Fruit fly (Drosophila melanogaster) Kc167 (cell line): ENCODE measurements around the gene CG32797.

Experiments
- Myc ChIP-seq: fragments of >200 bp; optimal IDR thresholded peaks from 2 replicates; lab custom pipeline; 2017; ENCODE audit warnings: missing external identifiers
- Sin3A ChIP-seq: fragments of >200 bp; optimal IDR thresholded peaks from 2 replicates; lab custom pipeline; 2018; ENCODE audit warnings: missing external identifiers
- h ChIP-seq: fragments of >200 bp; optimal IDR thresholded peaks from 3 replicates; lab custom pipeline; 2018; ENCODE audit warnings: missing external identifiers
- insv ChIP-seq: fragments of >200 bp; optimal IDR thresholded peaks from 3 replicates; lab custom pipeline; 2018; ENCODE audit warnings: missing external identifiers
- psq ChIP-seq: fragments of >200 bp; optimal IDR thresholded peaks from 2 replicates; lab custom pipeline; 2017; ENCODE audit warnings: missing external identifiers
- ttk ChIP-seq: sonication (Bioruptor generic); optimal IDR thresholded peaks from 2 replicates; lab custom pipeline; 2017; ENCODE audit warnings: missing external identifiers

The CG32797 gene

dm6 chrX:2455337-2456246 is 29.9 kb upstream of the CG32797 start:
- TF ChIP-seq h (lab: Kevin White, UChicago), result no peak

DNA sequence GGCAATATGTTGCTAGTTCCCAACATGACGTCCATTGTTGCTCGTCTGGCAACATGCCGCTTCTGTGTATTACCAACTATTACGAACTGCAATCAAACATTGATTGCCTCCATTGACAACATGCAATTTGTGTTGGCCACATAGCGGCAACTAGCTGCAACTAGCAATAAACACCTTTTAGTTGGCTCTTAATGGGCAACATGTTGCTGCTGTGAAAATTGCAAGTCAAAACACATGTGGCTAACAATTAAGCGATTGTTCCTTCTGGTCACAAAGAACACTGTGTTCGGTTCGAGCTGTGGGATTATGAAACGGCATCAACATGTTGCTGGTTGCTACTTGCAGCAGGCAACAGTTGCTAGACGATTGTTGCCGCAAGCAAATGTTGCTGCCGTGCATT is 28.1 kb upstream of the CG32797 start:
- TF ChIP-seq insv (lab: Kevin White, UChicago) (no peak), h (lab: Kevin White, UChicago) (no peak), Myc (lab: Kevin White, UChicago) (no peak), psq (lab: Kevin White, UChicago) (no peak), ttk (lab: Kevin White, UChicago) (no peak), Sin3A (no peak)

DNA sequence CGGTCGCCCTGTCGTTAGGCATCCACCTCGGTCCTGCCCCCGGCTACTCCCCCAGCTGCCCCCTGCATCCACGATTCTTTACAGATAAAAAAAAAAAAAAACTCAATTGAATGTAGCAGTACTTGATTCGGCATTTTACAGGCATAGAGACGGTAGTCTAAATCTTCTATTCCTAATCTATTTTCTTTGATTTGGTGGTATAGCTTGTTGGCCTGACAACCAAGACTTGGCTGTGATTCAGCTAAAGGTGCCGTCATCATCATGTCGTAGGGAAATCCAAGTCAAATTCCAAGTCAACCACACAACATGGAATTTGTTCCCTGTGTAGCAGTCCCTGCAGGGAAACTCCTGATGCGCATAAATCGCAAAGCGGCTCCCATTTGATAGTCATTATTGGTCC is 27.1 kb upstream of the CG32797 start:
- TF ChIP-seq h (lab: Kevin White, UChicago) (no peak), psq (lab: Kevin White, UChicago) (no peak), ttk (lab: Kevin White, UChicago) (no peak), Myc (lab: Kevin White, UChicago) (no peak), Sin3A (no peak), insv (lab: Kevin White, UChicago) (no peak)

dm6 chrX:2447750-2448299 is 22.2 kb upstream of the CG32797 start, which contains the start of gene z:
Gene z (plus strand): TSS chrX:2447769.
- TF ChIP-seq Myc (lab: Kevin White, UChicago), result no peak
- TF ChIP-seq Sin3A, result no peak

DNA sequence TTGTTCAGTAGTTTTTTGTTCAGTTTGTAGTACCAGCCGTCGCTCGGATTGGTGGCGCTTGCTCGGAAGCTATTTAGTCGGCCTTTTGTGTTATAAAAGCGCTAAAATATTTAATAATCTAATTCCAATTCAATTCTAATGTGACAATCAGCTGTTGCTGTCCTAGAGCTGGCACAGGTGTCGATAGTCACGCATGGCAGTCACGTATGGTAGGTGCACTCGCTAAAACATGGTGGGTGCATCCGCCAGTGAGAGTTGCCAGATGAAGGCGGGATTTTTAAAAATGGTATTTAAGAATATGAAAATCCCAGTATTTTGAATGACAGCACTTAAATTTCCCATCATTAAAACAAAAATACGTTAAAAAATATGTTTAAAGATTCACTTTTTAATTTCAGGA is 18.1 kb upstream of the CG32797 start, which contains the start of gene tko:
tko (minus strand) TSS at position 179 of the 400 bp plus-strand sequence.
- no peak for TF ChIP-seq insv (lab: Kevin White, UChicago)
- TF ChIP-seq Myc (lab: Kevin White, UChicago), result no peak
- no peak for TF ChIP-seq ttk (lab: Kevin White, UChicago)
- TF ChIP-seq Sin3A, result no peak
- TF ChIP-seq psq (lab: Kevin White, UChicago), result no peak
- TF ChIP-seq h (lab: Kevin White, UChicago), result no peak

DNA sequence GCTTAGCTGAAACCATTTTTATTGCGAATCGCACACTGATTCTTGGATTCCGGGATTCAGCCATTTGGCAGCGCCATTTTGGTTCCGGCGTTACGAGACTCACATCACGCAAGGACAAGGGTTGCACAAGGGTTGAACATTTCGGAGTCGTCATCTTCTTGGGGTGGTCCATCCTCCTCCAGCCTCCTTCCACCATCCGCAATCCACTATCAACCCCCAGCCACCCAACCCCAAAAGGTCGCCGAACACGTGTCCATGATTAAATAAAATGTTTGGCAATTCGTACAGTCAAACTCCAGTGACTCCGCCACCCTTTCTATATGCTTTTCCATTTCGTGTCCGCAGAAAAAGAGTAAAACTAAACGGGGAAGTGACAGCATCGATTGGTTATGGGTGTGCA is 14.6 kb upstream of the CG32797 start:
- TF ChIP-seq insv (lab: Kevin White, UChicago) (no peak), h (lab: Kevin White, UChicago) (no peak), ttk (lab: Kevin White, UChicago) (no peak), Myc (lab: Kevin White, UChicago) (no peak), psq (lab: Kevin White, UChicago) (no peak), Sin3A (no peak)

- no peak for TF ChIP-seq Sin3A
- TF ChIP-seq insv (lab: Kevin White, UChicago), result no peak
- TF ChIP-seq ttk (lab: Kevin White, UChicago), result no peak
- TF ChIP-seq h (lab: Kevin White, UChicago), result no peak
- no peak for TF ChIP-seq psq (lab: Kevin White, UChicago)
- no peak for TF ChIP-seq Myc (lab: Kevin White, UChicago)
Observed at dm6 chrX:2434913-2435312, 9.3 kb upstream of the CG32797 start.

DNA sequence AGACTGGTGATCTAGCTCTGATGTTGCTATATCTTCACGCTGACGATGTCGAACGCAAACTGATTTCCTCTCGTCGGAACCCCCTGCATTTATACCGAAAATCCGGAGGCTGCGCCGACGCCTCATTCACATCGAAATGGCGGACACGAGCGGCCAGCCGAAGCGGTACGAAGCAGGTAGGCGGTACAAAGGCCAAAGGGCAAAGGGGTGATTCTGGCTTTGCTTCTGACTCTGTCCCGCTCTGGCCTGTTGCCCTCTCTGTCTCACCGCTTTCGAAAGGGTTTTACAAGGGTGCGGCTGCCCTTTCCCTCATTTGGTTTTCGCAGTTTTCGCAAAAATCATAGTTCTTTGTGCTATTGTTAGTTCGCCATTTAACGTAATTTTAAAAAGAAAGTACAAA is 3.2 kb upstream of the CG32797 start, which contains the start of gene gt:
gt (minus strand) TSS at position 65 of the 400 bp plus-strand sequence.
- TF ChIP-seq Sin3A, result no peak
- TF ChIP-seq psq (lab: Kevin White, UChicago), result no peak

DNA sequence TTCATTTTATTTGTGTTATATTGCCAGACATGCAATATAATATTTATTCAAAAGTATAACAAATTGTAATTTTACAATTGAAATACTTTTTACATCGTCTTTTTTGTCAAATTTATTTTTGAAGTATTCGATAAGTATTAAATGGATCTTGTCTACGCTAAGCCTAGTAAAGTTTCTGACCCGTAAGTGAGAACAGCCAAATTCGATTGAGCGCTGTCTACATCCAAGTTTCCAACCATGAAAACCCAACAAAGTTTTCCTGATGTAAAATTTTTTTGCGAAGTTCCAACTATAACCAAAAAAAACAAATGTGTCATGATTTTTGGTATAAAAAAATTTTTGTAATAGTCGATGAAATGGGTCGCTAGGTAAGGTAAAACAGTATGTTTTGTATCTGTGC is 6.1 kb downstream of the CG32797 start:
- TF ChIP-seq Sin3A (no peak), ttk (lab: Kevin White, UChicago) (no peak), insv (lab: Kevin White, UChicago) (no peak), Myc (lab: Kevin White, UChicago) (no peak), psq (lab: Kevin White, UChicago) (no peak), h (lab: Kevin White, UChicago) (no peak)

DNA sequence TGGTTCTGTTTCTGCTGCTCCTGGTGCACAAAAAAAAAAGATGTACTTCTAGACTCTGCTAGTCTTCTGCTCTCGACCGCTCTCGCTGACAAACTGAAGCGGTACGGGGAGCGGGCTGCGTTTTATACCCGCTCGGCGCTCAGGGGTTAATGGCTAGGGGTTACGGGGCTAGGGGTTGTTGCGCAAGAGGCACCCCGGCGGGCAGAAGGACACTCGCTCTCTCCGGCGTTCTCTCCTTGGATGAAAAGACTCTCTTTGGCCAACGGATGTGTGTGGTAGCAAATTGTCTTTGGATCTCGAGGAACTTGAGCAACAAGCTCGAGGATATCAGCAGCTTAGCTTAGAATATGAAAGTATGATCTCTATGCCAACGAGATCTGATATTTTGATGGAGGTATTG is 14.8 kb downstream of the CG32797 start, which contains the start of gene CG12496:
CG12496 (minus strand) TSS at position 97 of the 400 bp plus-strand sequence.
- TF ChIP-seq insv (lab: Kevin White, UChicago) (no peak), psq (lab: Kevin White, UChicago) (no peak), Sin3A (no peak), ttk (lab: Kevin White, UChicago) (no peak), h (lab: Kevin White, UChicago) (no peak)

DNA sequence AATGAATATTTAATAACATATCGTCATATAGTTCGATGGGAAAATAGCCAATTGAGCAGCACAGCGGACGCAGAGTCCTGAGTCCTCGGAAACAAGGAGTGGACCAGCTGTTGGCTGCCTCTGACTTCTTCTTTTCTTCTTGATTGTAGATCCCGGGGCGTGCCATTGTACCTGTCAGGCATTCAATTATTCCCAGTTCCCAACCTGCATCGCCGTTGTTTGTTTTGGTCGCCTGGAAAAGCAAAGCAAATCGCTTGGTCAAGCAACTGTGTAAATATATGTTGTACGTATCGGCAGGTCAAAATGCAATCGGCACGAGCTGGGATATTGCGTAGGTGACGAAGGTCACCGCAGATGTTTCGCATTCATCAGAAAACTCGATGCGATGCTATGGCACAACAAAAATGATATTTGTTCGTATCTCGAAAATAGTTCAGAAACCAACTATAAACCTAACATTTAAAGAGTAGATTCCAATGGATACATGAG is 16.9 kb downstream of the CG32797 start:
- no peak for TF ChIP-seq Myc (lab: Kevin White, UChicago)
- no peak for TF ChIP-seq psq (lab: Kevin White, UChicago)
- no peak for TF ChIP-seq insv (lab: Kevin White, UChicago)
- no peak for TF ChIP-seq ttk (lab: Kevin White, UChicago)
- TF ChIP-seq h (lab: Kevin White, UChicago), result no peak
- no peak for TF ChIP-seq Sin3A

- no peak for TF ChIP-seq ttk (lab: Kevin White, UChicago)
- TF ChIP-seq h (lab: Kevin White, UChicago), result no peak
Observed at dm6 chrX:2399438-2399837, 26.2 kb downstream of the CG32797 start.
